Worm (Caenorhabditis elegans): ENCODE results near the gene str-168.

ce11 chrIV:4917774-4918173 is 21.0 kb upstream of the str-168 start, which contains the start of gene str-158:
- TF ChIP-seq zag-1 (tag; optimal IDR thresholded peaks at IDR 0.05), result no peak
- no peak for TF ChIP-seq fos-1 (tag; optimal IDR thresholded peaks at IDR 0.05)
- no peak for TF ChIP-seq nhr-76 (tag; optimal IDR thresholded peaks at IDR 0.05)
- TF ChIP-seq ama-1 (optimal IDR thresholded peaks at IDR 0.05), result no peak
- no peak for TF ChIP-seq pag-3 (tag; optimal IDR thresholded peaks at IDR 0.05; ENCODE audit: borderline replicate concordance, insufficient read depth)
- TF ChIP-seq C04F5.9 (tag; optimal IDR thresholded peaks at IDR 0.05), result no peak

All from whole organism, L1 larva.